Fruit fly (Drosophila melanogaster): ENCODE measurements around the gene Femcoat.

Femcoat gene

dm6 chrX:4242726-4243125, at the start of gene Femcoat:
Femcoat (minus strand) TSS chrX:4242826.
- TF ChIP-seq cnc (optimal IDR thresholded peaks at IDR 0.05) (no peak), CG14711 (tag; optimal IDR thresholded peaks at IDR 0.05) (no peak), toe (GFP tag; optimal IDR thresholded peaks at IDR 0.05) (no peak), Mnt (GFP tag; optimal IDR thresholded peaks at IDR 0.05) (no peak), Crg-1 (GFP tag; optimal IDR thresholded peaks at IDR 0.05) (no peak), CG33017 (tag; optimal IDR thresholded peaks at IDR 0.05) (no peak), CG11617 (GFP tag; optimal IDR thresholded peaks at IDR 0.05) (no peak), pad (GFP tag; optimal IDR thresholded peaks at IDR 0.05) (no peak), kay (GFP tag; ENCODE audit: borderline replicate concordance) (no peak), ovo (GFP tag; optimal IDR thresholded peaks at IDR 0.05) (no peak)

dm6 chrX:4280769-4281168, 38.1 kb upstream of the Femcoat start:
- TF ChIP-seq cnc (optimal IDR thresholded peaks at IDR 0.05) (no peak), CG12768 (GFP tag; optimal IDR thresholded peaks at IDR 0.05) (no peak), CG7045 (GFP tag; optimal IDR thresholded peaks at IDR 0.05) (no peak), pad (GFP tag; optimal IDR thresholded peaks at IDR 0.05) (no peak), CG1620 (GFP tag; optimal IDR thresholded peaks at IDR 0.05) (no peak), CG14711 (tag; optimal IDR thresholded peaks at IDR 0.05) (no peak), CG5204 (GFP tag; optimal IDR thresholded peaks at IDR 0.05) (no peak), bab1 (GFP tag; optimal IDR thresholded peaks at IDR 0.05) (no peak), Mnt (GFP tag; optimal IDR thresholded peaks at IDR 0.05) (no peak), CG7101 (tag; optimal IDR thresholded peaks at IDR 0.05) (no peak), Clk (GFP tag; optimal IDR thresholded peaks at IDR 0.05) (no peak), CG11617 (GFP tag; optimal IDR thresholded peaks at IDR 0.05) (no peak), Hr96 (GFP tag; optimal IDR thresholded peaks at IDR 0.05) (no peak)

- TF ChIP-seq CG14711 (tag; optimal IDR thresholded peaks at IDR 0.05) = no peak
Measured at dm6 chrX:4277861-4278260, 35.2 kb upstream of the Femcoat start, which contains the start of gene CG15578. CG15578 (minus strand) TSS chrX:4277961.

dm6 chrX:4276900-4277299, 34.3 kb upstream of the Femcoat start, which contains the start of gene CG15577:
CG15577 (minus strand) TSS chrX:4277000.
- TF ChIP-seq cnc (optimal IDR thresholded peaks at IDR 0.05) = no peak
- TF ChIP-seq cic (GFP tag; optimal IDR thresholded peaks at IDR 0.05) = no peak
- no peak for TF ChIP-seq ovo (GFP tag; optimal IDR thresholded peaks at IDR 0.05)
- TF ChIP-seq CG33017 (tag; optimal IDR thresholded peaks at IDR 0.05) = no peak
- no peak for TF ChIP-seq CG1620 (GFP tag; optimal IDR thresholded peaks at IDR 0.05)
- TF ChIP-seq CG14711 (tag; optimal IDR thresholded peaks at IDR 0.05) = no peak
- no peak for TF ChIP-seq pad (GFP tag; optimal IDR thresholded peaks at IDR 0.05)
- no peak for TF ChIP-seq Mnt (GFP tag; optimal IDR thresholded peaks at IDR 0.05)
- no peak for TF ChIP-seq tj (GFP tag; optimal IDR thresholded peaks at IDR 0.05)

- TF ChIP-seq toe (GFP tag; optimal IDR thresholded peaks at IDR 0.05) (no peak), cic (GFP tag; optimal IDR thresholded peaks at IDR 0.05) (no peak), CG14711 (tag; optimal IDR thresholded peaks at IDR 0.05) (no peak), Mnt (GFP tag; optimal IDR thresholded peaks at IDR 0.05) (no peak), CG11617 (GFP tag; optimal IDR thresholded peaks at IDR 0.05) (no peak), CG12768 (GFP tag; optimal IDR thresholded peaks at IDR 0.05) (no peak), CG7045 (GFP tag; optimal IDR thresholded peaks at IDR 0.05) (no peak), bab1 (GFP tag; optimal IDR thresholded peaks at IDR 0.05) (no peak), kay (GFP tag; ENCODE audit: borderline replicate concordance) (no peak), cnc (optimal IDR thresholded peaks at IDR 0.05) (no peak), Clk (GFP tag; optimal IDR thresholded peaks at IDR 0.05) (no peak), CG5204 (GFP tag; optimal IDR thresholded peaks at IDR 0.05) (no peak), ovo (GFP tag; optimal IDR thresholded peaks at IDR 0.05) (no peak), tj (GFP tag; optimal IDR thresholded peaks at IDR 0.05) (no peak), pad (GFP tag; optimal IDR thresholded peaks at IDR 0.05) (no peak), CG33017 (tag; optimal IDR thresholded peaks at IDR 0.05) (no peak), Crg-1 (GFP tag; optimal IDR thresholded peaks at IDR 0.05) (no peak), CG7101 (tag; optimal IDR thresholded peaks at IDR 0.05) (no peak)
Measured at dm6 chrX:4273499-4273898, 30.9 kb upstream of the Femcoat start.

dm6 chrX:4268401-4268800, 25.8 kb upstream of the Femcoat start, which contains the start of gene CG15572:
CG15572 (plus strand) TSS chrX:4268701.
- no peak for TF ChIP-seq Mnt (GFP tag; optimal IDR thresholded peaks at IDR 0.05)
- no peak for TF ChIP-seq Clk (GFP tag; optimal IDR thresholded peaks at IDR 0.05)
- no peak for TF ChIP-seq Hr96 (GFP tag; optimal IDR thresholded peaks at IDR 0.05)

- no peak for TF ChIP-seq CG5204 (GFP tag; optimal IDR thresholded peaks at IDR 0.05)
- no peak for TF ChIP-seq CG11617 (GFP tag; optimal IDR thresholded peaks at IDR 0.05)
- TF ChIP-seq CG12768 (GFP tag; optimal IDR thresholded peaks at IDR 0.05) = no peak
- TF ChIP-seq pad (GFP tag; optimal IDR thresholded peaks at IDR 0.05) = no peak
- TF ChIP-seq Mnt (GFP tag; optimal IDR thresholded peaks at IDR 0.05) = no peak
- TF ChIP-seq CG7101 (tag; optimal IDR thresholded peaks at IDR 0.05) = no peak
- no peak for TF ChIP-seq CG7045 (GFP tag; optimal IDR thresholded peaks at IDR 0.05)
Measured at dm6 chrX:4265797-4266196, 23.2 kb upstream of the Femcoat start, which contains the start of gene CG12691. CG12691 (plus strand) TSS chrX:4266097.

dm6 chrX:4265327-4265726, 22.7 kb upstream of the Femcoat start:
- TF ChIP-seq Mnt (GFP tag; optimal IDR thresholded peaks at IDR 0.05) (no peak), CG5204 (GFP tag; optimal IDR thresholded peaks at IDR 0.05) (no peak), tj (GFP tag; optimal IDR thresholded peaks at IDR 0.05) (no peak), cic (GFP tag; optimal IDR thresholded peaks at IDR 0.05) (no peak), CG1620 (GFP tag; optimal IDR thresholded peaks at IDR 0.05) (no peak), pad (GFP tag; optimal IDR thresholded peaks at IDR 0.05) (no peak), toe (GFP tag; optimal IDR thresholded peaks at IDR 0.05) (no peak), ovo (GFP tag; optimal IDR thresholded peaks at IDR 0.05) (no peak), CG14711 (tag; optimal IDR thresholded peaks at IDR 0.05) (no peak), CG12768 (GFP tag; optimal IDR thresholded peaks at IDR 0.05) (no peak), kay (GFP tag; ENCODE audit: borderline replicate concordance) (no peak), CG7101 (tag; optimal IDR thresholded peaks at IDR 0.05) (no peak), Crg-1 (GFP tag; optimal IDR thresholded peaks at IDR 0.05) (no peak), cnc (optimal IDR thresholded peaks at IDR 0.05) (no peak), Hr96 (GFP tag; optimal IDR thresholded peaks at IDR 0.05) (no peak)
